Fruit fly (Drosophila melanogaster): ENCODE data around the gene CG15385.
A peak's percentile ranks its signal among the peaks of the same experiment; 100 is the strongest.

Gene CG15385

DNA sequence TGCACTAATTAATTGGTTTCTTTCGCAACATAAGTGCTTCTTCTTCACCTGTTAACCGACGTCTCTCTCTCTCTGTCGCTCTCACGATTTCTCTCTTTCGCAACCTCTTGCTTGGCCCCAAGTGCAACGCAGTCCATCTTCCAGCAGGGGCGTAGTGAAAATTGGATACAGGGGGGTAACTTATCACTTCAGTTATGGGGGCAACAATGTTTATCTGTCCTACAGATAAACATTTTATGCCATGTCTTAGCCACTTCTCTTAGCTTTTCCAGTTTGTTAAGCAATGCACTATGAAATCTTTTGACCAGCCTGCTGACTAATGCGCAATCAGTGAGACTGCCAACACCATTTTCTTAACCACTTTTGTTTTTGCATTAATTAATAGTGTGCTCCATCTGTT lies 14.9 kb upstream of the CG15385 start (continued):
- TF ChIP-seq CG6813 (GFP tag; optimal IDR thresholded peaks at IDR 0.05) (peak; percentile 42), CG30020 (tag; optimal IDR thresholded peaks at IDR 0.05) (no peak), NfI (GFP tag; optimal IDR thresholded peaks at IDR 0.05) (peak; percentile 34), exex (tag; optimal IDR thresholded peaks at IDR 0.05) (no peak), H15 (GFP tag; IDR thresholded peaks at IDR 0.05) (peak; percentile 69; the same call in 2 of the 3 replicates), Asciz (GFP tag; optimal IDR thresholded peaks at IDR 0.05) (peak; percentile 51), cg (GFP tag; optimal IDR thresholded peaks at IDR 0.05) (no peak), CG11696 (GFP tag; IDR thresholded peaks at IDR 0.05) (peak; percentile 26; the same call in 1 of the 2 replicates), Blimp-1 (GFP tag; optimal IDR thresholded peaks at IDR 0.05) (peak; percentile 47), CG12219 (GFP tag; optimal IDR thresholded peaks at IDR 0.05) (peak; percentile 39), Dad (GFP tag; optimal IDR thresholded peaks at IDR 0.05) (no peak), Jarid2 (GFP tag; optimal IDR thresholded peaks at IDR 0.05) (no peak), Optix (GFP tag; IDR thresholded peaks at IDR 0.05) (no peak), gsb (GFP tag; IDR thresholded peaks at IDR 0.05) (peak; percentile 34), CG43689 (GFP tag; IDR thresholded peaks at IDR 0.05) (no peak), CG7271 (tag; optimal IDR thresholded peaks at IDR 0.05) (no peak), CG7839 (tag; optimal IDR thresholded peaks at IDR 0.05) (no peak), CG12155 (GFP tag; optimal IDR thresholded peaks at IDR 0.05) (no peak), GATAe (GFP tag; conservative IDR thresholded peaks at IDR 0.05) (0 out of 2 replicates have a peak, but pooled peaks have one; percentile 16), CG11695 (GFP tag; IDR thresholded peaks at IDR 0.05) (peak; percentile 45; the same call in 1 of the 3 replicates), usp (GFP tag; optimal IDR thresholded peaks at IDR 0.05) (no peak), Eip74EF (GFP tag; optimal IDR thresholded peaks at IDR 0.05) (no peak), zfh2 (GFP tag; optimal IDR thresholded peaks at IDR 0.05) (peak; percentile 23), jigr1 (GFP tag; IDR thresholded peaks at IDR 0.05) (no peak), cas (GFP tag; IDR thresholded peaks at IDR 0.05) (no peak), CG15514 (GFP tag; optimal IDR thresholded peaks at IDR 0.05) (no peak), wor (GFP tag; IDR thresholded peaks at IDR 0.05) (0 out of 2 replicates have a peak, but pooled peaks have one; percentile 31), Ets65A (GFP tag) (peak; percentile 87), CG9797 (GFP tag; optimal IDR thresholded peaks at IDR 0.05) (no peak), Lpt (GFP tag; optimal IDR thresholded peaks at IDR 0.05) (no peak), unpg (GFP tag; optimal IDR thresholded peaks at IDR 0.05) (peak; percentile 57), gsb-n (tag; optimal IDR thresholded peaks at IDR 0.05) (no peak), Hand (GFP tag; optimal IDR thresholded peaks at IDR 0.05) (no peak), PHDP (tag; optimal IDR thresholded peaks at IDR 0.05) (peak; percentile 51), CG10462 (GFP tag; optimal IDR thresholded peaks at IDR 0.05) (no peak), dan (GFP tag; IDR thresholded peaks at IDR 0.05) (no peak), D (optimal IDR thresholded peaks at IDR 0.05) (no peak), D (GFP tag; optimal IDR thresholded peaks at IDR 0.05) (peak; percentile 0), org-1 (GFP tag; optimal IDR thresholded peaks at IDR 0.05) (peak; percentile 5), Rfx (GFP tag; IDR thresholded peaks at IDR 0.05) (peak; percentile 54; the same call in 1 of the 2 replicates), Six4 (GFP tag; optimal IDR thresholded peaks at IDR 0.05) (peak; percentile 27), scrt (GFP tag; optimal IDR thresholded peaks at IDR 0.05) (no peak), CG13624 (GFP tag; optimal IDR thresholded peaks at IDR 0.05) (no peak), tio (GFP tag; optimal IDR thresholded peaks at IDR 0.05) (no peak), sima (GFP tag; optimal IDR thresholded peaks at IDR 0.05) (no peak), zfh1 (GFP tag; IDR thresholded peaks at IDR 0.05) (peak; percentile 61; the same call in 1 of the 3 replicates), zen2 (GFP tag; IDR thresholded peaks at IDR 0.05; ENCODE audit: partially characterized antibody) (no peak), lmd (GFP tag; IDR thresholded peaks at IDR 0.05) (peak; percentile 29; the same call in 1 of the 2 replicates), HLH4C (GFP tag; IDR thresholded peaks at IDR 0.05; ENCODE audit: partially characterized antibody) (no peak), NFAT (GFP tag; IDR thresholded peaks at IDR 0.05) (no peak), CG2129 (GFP tag; IDR thresholded peaks at IDR 0.05; ENCODE audit: partially characterized antibody) (no peak)
